Worm (Caenorhabditis elegans): Measurements from ENCODE around the gene srv-4.

Gene srv-4

DNA sequence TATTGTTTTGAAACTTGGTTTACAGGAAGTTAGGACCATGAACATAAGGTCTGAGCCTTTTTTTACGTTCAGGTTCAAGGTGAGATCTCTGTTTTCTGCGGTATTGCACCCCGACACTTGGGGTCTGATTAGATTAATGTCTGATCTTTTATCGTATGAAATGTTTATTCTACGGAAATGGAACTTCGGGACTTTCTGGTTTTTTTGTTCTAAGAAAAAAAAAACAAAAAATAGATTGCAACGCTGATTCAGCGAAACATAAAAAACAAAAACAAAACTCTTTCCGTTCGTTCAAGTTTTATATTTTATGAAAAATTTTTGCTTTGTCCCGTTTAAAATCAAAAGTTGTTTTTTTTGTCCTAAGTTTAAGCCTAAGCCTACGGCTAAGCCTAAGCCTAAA, 23.0 kb downstream of the srv-4 start, which contains the start of gene F36A4.5:
Gene F36A4.5, plus strand, starts transcription at position 301 of the 400 bp plus-strand sequence.
- TF ChIP-seq zag-1 (tag; optimal IDR thresholded peaks at IDR 0.05), result no peak
- no peak for TF ChIP-seq lin-39 (tag; optimal IDR thresholded peaks at IDR 0.05)
- no peak for TF ChIP-seq nhr-12 (tag; optimal IDR thresholded peaks at IDR 0.05)
- no peak for TF ChIP-seq dmd-4 (tag; optimal IDR thresholded peaks at IDR 0.05)

DNA sequence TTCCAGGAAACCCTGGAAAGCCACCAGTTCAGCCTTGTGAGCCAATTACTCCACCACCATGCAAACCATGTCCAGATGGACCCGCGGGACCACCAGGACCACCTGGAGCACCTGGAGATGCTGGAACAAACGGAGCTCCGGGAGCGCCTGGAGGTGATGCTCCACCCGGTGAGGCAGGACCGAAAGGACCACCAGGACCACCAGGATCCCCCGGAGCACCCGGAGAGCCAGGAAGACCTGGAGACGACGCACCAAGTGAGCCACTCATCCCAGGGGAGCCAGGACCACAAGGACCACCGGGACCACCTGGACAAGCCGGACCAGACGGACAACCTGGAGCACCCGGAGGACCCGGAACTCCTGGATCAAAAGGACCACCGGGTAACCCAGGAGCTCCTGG, 23.6 kb downstream of the srv-4 start:
- TF ChIP-seq snpc-4 (tag; optimal IDR thresholded peaks at IDR 0.05), result no peak
- no peak for TF ChIP-seq blmp-1 (tag; optimal IDR thresholded peaks at IDR 0.05; ENCODE audit: insufficient read depth)
- no peak for TF ChIP-seq nhr-12 (tag; optimal IDR thresholded peaks at IDR 0.05)
- TF ChIP-seq lsy-2 (tag; optimal IDR thresholded peaks at IDR 0.05), result no peak
- TF ChIP-seq gmeb-1 (tag; optimal IDR thresholded peaks at IDR 0.05), result no peak
- TF ChIP-seq nhr-77 (tag; optimal IDR thresholded peaks at IDR 0.05), result no peak
- no peak for TF ChIP-seq mbf-1 (tag; optimal IDR thresholded peaks at IDR 0.05)

DNA sequence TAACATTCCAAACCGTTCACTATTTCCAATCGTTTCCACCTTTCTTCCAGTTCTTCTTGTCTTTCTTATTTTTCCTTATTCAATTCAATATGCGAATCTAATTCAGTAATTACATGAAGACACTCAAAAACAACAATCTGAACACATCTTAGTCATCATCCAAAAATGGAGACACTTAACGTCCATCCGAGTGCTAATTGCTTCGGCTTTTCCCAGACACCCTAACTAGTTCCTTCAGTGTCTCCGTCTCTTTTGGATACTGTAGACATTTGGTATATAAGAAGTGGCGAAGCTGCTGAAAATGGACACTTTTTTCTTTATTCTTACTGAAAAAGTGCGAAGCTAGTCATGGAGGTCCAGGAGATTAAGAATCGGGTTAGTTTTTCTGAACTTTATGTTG, 25.2 kb downstream of the srv-4 start, which contains the start of gene col-33:
Gene col-33, plus strand, starts transcription at position 301 of the 400 bp plus-strand sequence.
- no peak for TF ChIP-seq dmd-4 (tag; optimal IDR thresholded peaks at IDR 0.05)
- TF ChIP-seq ama-1 (optimal IDR thresholded peaks at IDR 0.05), result no peak
- no peak for TF ChIP-seq ztf-11 (tag; optimal IDR thresholded peaks at IDR 0.05)
- TF ChIP-seq unc-39 (tag; optimal IDR thresholded peaks at IDR 0.05), result no peak
- TF ChIP-seq nhr-237 (tag; optimal IDR thresholded peaks at IDR 0.05), result no peak
- TF ChIP-seq nhr-129 (tag; optimal IDR thresholded peaks at IDR 0.05), result no peak
- no peak for TF ChIP-seq ceh-82 (tag; optimal IDR thresholded peaks at IDR 0.05)
- no peak for TF ChIP-seq ZK546.5 (tag; optimal IDR thresholded peaks at IDR 0.05)
- TF ChIP-seq peb-1 (tag; optimal IDR thresholded peaks at IDR 0.05), result no peak
- TF ChIP-seq crh-2 (tag; optimal IDR thresholded peaks at IDR 0.05), result no peak

ce11 chrIV:4259433-4259832, 28.8 kb downstream of the srv-4 start:
- no peak for TF ChIP-seq C34F6.9 (tag; optimal IDR thresholded peaks at IDR 0.05)
- TF ChIP-seq fos-1 (tag; optimal IDR thresholded peaks at IDR 0.05), result peak; percentile 78

DNA sequence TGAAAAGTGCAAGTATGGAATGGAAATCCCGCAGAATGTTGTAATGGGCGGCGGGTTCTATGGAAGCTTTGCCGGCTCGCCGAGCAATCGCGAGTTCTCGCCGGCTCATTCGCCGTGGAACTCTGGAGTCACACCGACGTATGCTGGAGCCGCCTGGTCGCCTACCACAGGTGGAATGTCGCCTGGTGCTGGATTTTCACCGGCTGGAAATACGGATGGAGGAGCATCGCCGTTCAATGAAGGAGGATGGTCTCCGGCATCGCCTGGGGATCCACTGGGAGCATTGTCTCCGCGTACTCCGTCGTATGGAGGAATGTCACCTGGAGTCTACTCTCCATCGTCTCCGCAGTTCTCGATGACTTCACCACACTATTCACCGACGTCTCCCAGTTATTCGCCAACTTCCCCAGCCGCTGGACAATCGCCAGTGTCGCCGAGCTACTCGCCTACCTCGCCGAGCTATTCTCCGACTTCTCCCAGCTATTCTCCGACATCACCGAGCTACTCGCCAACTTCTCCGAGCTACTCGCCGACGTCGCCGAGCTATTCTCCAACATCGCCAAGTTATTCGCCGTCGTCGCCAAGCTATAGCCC, 33.1 kb downstream of the srv-4 start:
- TF ChIP-seq ztf-1 (GFP tag; conservative IDR thresholded peaks at IDR 0.05) (no peak), mbf-1 (tag; optimal IDR thresholded peaks at IDR 0.05) (no peak), nhr-10 (tag; optimal IDR thresholded peaks at IDR 0.05) (no peak)

DNA sequence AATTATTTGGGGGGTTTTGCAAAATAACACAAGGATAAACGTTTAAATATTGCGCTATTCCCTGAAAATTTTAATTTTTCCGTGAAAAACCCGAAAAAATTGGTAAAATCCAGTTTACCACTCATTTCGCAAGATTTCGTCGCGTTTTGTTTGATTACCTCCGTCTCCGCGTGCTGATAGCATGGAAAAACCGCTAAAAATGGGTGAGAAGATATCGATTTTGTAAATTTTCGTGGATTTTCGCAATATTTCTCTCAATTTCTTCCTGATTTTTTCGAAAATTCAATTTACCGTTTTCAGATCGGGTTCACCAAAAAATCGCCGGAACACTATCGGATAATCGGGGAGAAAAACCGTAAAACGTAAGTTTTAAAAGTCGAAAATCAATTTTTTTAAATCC, 40.5 kb downstream of the srv-4 start, which contains the start of gene ama-1:
Gene ama-1, plus strand, starts transcription at position 301 of the 400 bp plus-strand sequence.
- TF ChIP-seq nhr-237 (tag; optimal IDR thresholded peaks at IDR 0.05), result no peak

DNA sequence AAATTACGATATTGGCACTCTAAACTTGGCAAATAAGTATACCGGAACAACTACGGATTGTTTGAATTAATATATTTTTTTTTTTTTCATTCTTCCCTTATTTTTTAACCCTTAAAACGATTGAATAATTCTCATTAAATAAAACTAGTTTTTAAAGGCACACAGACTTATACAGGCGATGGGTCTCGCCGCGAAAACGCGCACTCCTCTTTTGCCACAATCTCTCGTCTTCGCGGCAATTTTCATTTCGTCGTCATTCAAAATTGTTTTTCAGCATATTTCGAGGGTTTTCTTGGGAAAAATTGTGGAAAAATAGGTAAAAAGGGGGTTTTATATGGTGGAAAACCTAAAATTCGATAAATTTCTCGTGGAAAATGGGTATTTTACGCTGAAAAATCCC, 40.9 kb downstream of the srv-4 start:
- TF ChIP-seq zag-1 (tag; optimal IDR thresholded peaks at IDR 0.05) (no peak), ama-1 (optimal IDR thresholded peaks at IDR 0.05) (no peak), gmeb-1 (tag; optimal IDR thresholded peaks at IDR 0.05) (peak; percentile 65), nhr-23 (tag; optimal IDR thresholded peaks at IDR 0.05) (no peak), F13H6.1 (tag; optimal IDR thresholded peaks at IDR 0.05) (peak; percentile 20), lin-11 (tag; optimal IDR thresholded peaks at IDR 0.05) (peak; percentile 19), nhr-21 (tag; optimal IDR thresholded peaks at IDR 0.05) (peak; percentile 40), snpc-4 (tag; optimal IDR thresholded peaks at IDR 0.05) (peak; percentile 42), nhr-77 (tag; optimal IDR thresholded peaks at IDR 0.05) (no peak), ceh-16 (tag; optimal IDR thresholded peaks at IDR 0.05) (no peak), C34F6.9 (tag; optimal IDR thresholded peaks at IDR 0.05) (peak; percentile 51), sem-4 (tag; optimal IDR thresholded peaks at IDR 0.05) (no peak), unc-55 (GFP tag; optimal IDR thresholded peaks at IDR 0.05) (peak; percentile 78), mab-5 (tag; optimal IDR thresholded peaks at IDR 0.05) (no peak), nhr-25 (tag; optimal IDR thresholded peaks at IDR 0.05) (peak; percentile 33), R02D3.7 (tag; optimal IDR thresholded peaks at IDR 0.05) (no peak), lsy-2 (tag; optimal IDR thresholded peaks at IDR 0.05) (peak; percentile 39 to 85), skn-1 (tag; optimal IDR thresholded peaks at IDR 0.05) (no peak), peb-1 (tag; optimal IDR thresholded peaks at IDR 0.05) (no peak), sma-9 (GFP tag; optimal IDR thresholded peaks at IDR 0.05) (peak; percentile 66), sma-9 (tag; optimal IDR thresholded peaks at IDR 0.05) (no peak), crh-2 (tag; optimal IDR thresholded peaks at IDR 0.05) (peak; percentile 11), nhr-10 (tag; optimal IDR thresholded peaks at IDR 0.05) (no peak), aly-2 (tag; optimal IDR thresholded peaks at IDR 0.05) (no peak), sma-3 (GFP tag; optimal IDR thresholded peaks at IDR 0.05) (peak; percentile 20), lin-13 (GFP tag; optimal IDR thresholded peaks at IDR 0.05) (peak; percentile 35), fos-1 (tag; optimal IDR thresholded peaks at IDR 0.05) (no peak), mbf-1 (tag; optimal IDR thresholded peaks at IDR 0.05) (no peak)
